Fruit fly (Drosophila melanogaster) whole organism, embryonic: Measurements from ENCODE around the gene CG2104.
A peak's percentile ranks its signal among the peaks of the same experiment; 100 is the strongest.

ENCODE experiments used
- Antp ChIP-seq: fragments of 200-800 bp; sonication (Bioruptor generic); optimal IDR thresholded peaks from 3 replicates; lab custom pipeline; 2016; ENCODE audit warnings: missing biosample characterization, missing genetic modification characterization
- BEAF-32 ChIP-seq: fragments of 200-800 bp; sonication (Bioruptor generic); optimal IDR thresholded peaks from 3 replicates; lab custom pipeline; 2017; ENCODE audit warnings: missing biosample characterization, missing genetic modification characterization, mild to moderate bottlenecking, moderate library complexity, missing genetic modification reagents
- CG10209 ChIP-seq: fragments of 200-800 bp; sonication (Bioruptor generic); optimal IDR thresholded peaks from 3 replicates; lab custom pipeline; 2017; ENCODE audit warnings: missing biosample characterization, mild to moderate bottlenecking, missing genetic modification characterization, missing genetic modification reagents
- CG10462 ChIP-seq: fragments of 200-800 bp; sonication (Bioruptor generic); optimal IDR thresholded peaks from 2 replicates; lab custom pipeline; 2016; ENCODE audit warnings: missing biosample characterization, missing genetic modification characterization
- CG10654 ChIP-seq: fragments of 200-800 bp; sonication (Bioruptor generic); optimal IDR thresholded peaks from 2 replicates; lab custom pipeline; 2016; ENCODE audit warnings: missing biosample characterization, missing genetic modification characterization
- CG12155 ChIP-seq: fragments of 200-800 bp; sonication (Bioruptor generic); optimal IDR thresholded peaks from 3 replicates; lab custom pipeline; 2016; ENCODE audit warnings: missing biosample characterization, missing genetic modification characterization
- CG12391 ChIP-seq: fragments of 200-800 bp; sonication (Bioruptor generic); optimal IDR thresholded peaks from 3 replicates; lab custom pipeline; 2018; ENCODE audit warnings: missing biosample characterization, mild to moderate bottlenecking, missing genetic modification characterization, moderate library complexity
- CG1602 ChIP-seq: fragments of 200-800 bp; sonication (Bioruptor generic); optimal IDR thresholded peaks from 3 replicates; lab custom pipeline; 2016; ENCODE audit warnings: missing biosample characterization, missing genetic modification characterization
- CG17829 ChIP-seq: fragments of 200-800 bp; optimal IDR thresholded peaks from 2 replicates; lab custom pipeline; 2019; ENCODE audit warnings: missing biosample characterization, mild to moderate bottlenecking, missing genetic modification characterization, moderate library complexity
- CG18262 ChIP-seq: fragments of 200-800 bp; optimal IDR thresholded peaks from 3 replicates; lab custom pipeline; 2019; ENCODE audit warnings: missing biosample characterization, mild to moderate bottlenecking, missing genetic modification characterization, moderate library complexity
- CG18599 ChIP-seq: fragments of 200-800 bp; sonication (Bioruptor generic); optimal IDR thresholded peaks from 3 replicates; lab custom pipeline; 2017; ENCODE audit warnings: missing biosample characterization, missing genetic modification characterization, mild to moderate bottlenecking, moderate library complexity, missing genetic modification reagents
- CG2678 ChIP-seq: fragments of 200-800 bp; sonication (Bioruptor generic); optimal IDR thresholded peaks from 3 replicates; lab custom pipeline; 2019; ENCODE audit warnings: missing biosample characterization, mild to moderate bottlenecking, missing genetic modification characterization, moderate library complexity
- CG34224 ChIP-seq: fragments of 200-800 bp; sonication (Bioruptor generic); IDR thresholded peaks from 3 replicates; pipeline ENCODE4 v1.3.6; 2022; ENCODE audit warnings: missing biosample characterization, missing genetic modification characterization; ENCODE audit not compliant: partially characterized antibody
- CG43689 ChIP-seq: fragments of 200-800 bp; sonication (Bioruptor generic); IDR thresholded peaks from 2 replicates; pipeline ENCODE4 v1.3.6; 2022; ENCODE audit warnings: missing biosample characterization, missing genetic modification characterization
- CG4424 ChIP-seq: fragments of 200-800 bp; sonication (Bioruptor generic); optimal IDR thresholded peaks from 3 replicates; lab custom pipeline; 2016; ENCODE audit warnings: missing biosample characterization, missing genetic modification characterization
- CG6689 ChIP-seq: fragments of 200-800 bp; sonication (Bioruptor generic); IDR thresholded peaks from 2 replicates; pipeline ENCODE4 v1.3.6; 2022; ENCODE audit warnings: missing biosample characterization, missing genetic modification characterization
- CG8924 ChIP-seq: fragments of 200-800 bp; optimal IDR thresholded peaks from 3 replicates; lab custom pipeline; 2019; ENCODE audit warnings: missing biosample characterization, mild to moderate bottlenecking, missing genetic modification characterization, moderate library complexity
- CG9437 ChIP-seq: fragments of 200-800 bp; sonication (Bioruptor generic); optimal IDR thresholded peaks from 2 replicates; lab custom pipeline; 2018; ENCODE audit warnings: missing biosample characterization, mild to moderate bottlenecking, missing genetic modification characterization
- CkIIα-i1 ChIP-seq: fragments of 200-800 bp; sonication (Bioruptor generic); IDR thresholded peaks from 2 replicates; pipeline ENCODE4 v1.3.6; 2022; ENCODE audit warnings: missing biosample characterization, missing genetic modification characterization
- D19A ChIP-seq: fragments of 200-800 bp; optimal IDR thresholded peaks from 3 replicates; lab custom pipeline; 2019; ENCODE audit warnings: missing biosample characterization, mild to moderate bottlenecking, missing genetic modification characterization, moderate library complexity
- Dll ChIP-seq: fragments of 200-800 bp; sonication (Bioruptor generic); IDR thresholded peaks from 4 replicates; pipeline ENCODE4 v1.3.6; 2022; ENCODE audit warnings: missing biosample characterization, missing genetic modification characterization; ENCODE audit not compliant: partially characterized antibody
- Fer3 ChIP-seq: fragments of 200-800 bp; sonication (Bioruptor generic); optimal IDR thresholded peaks from 2 replicates; lab custom pipeline; 2018; ENCODE audit warnings: missing biosample characterization, mild to moderate bottlenecking, missing genetic modification characterization, moderate library complexity
- H2.0 ChIP-seq: fragments of 200-800 bp; sonication (Bioruptor generic); IDR thresholded peaks from 2 replicates; pipeline ENCODE4 v1.3.6; 2022; ENCODE audit warnings: missing biosample characterization, missing genetic modification characterization
- Hand ChIP-seq: fragments of 200-800 bp; sonication (Bioruptor generic); optimal IDR thresholded peaks from 2 replicates; lab custom pipeline; 2017; ENCODE audit warnings: mild to moderate bottlenecking, missing biosample characterization, missing genetic modification reagents, missing genetic modification characterization
- Hr3 ChIP-seq: fragments of 200-800 bp; sonication (Bioruptor generic); optimal IDR thresholded peaks from 3 replicates; lab custom pipeline; 2016; ENCODE audit warnings: missing biosample characterization, missing genetic modification characterization
- Lhr ChIP-seq: fragments of 200-800 bp; sonication (Bioruptor generic); optimal IDR thresholded peaks from 3 replicates; lab custom pipeline; 2017; ENCODE audit warnings: mild to moderate bottlenecking, missing biosample characterization, missing genetic modification reagents, missing genetic modification characterization
- Meics ChIP-seq: fragments of 200-800 bp; sonication (Bioruptor generic); optimal IDR thresholded peaks from 2 replicates; lab custom pipeline; 2017; ENCODE audit warnings: missing biosample characterization, mild to moderate bottlenecking, missing genetic modification characterization
- NfI ChIP-seq: fragments of 200-800 bp; sonication (Bioruptor generic); optimal IDR thresholded peaks from 3 replicates; lab custom pipeline; 2018; ENCODE audit warnings: missing biosample characterization, mild to moderate bottlenecking, missing genetic modification characterization, moderate library complexity
- Opbp ChIP-seq: fragments of 200-800 bp; sonication (Bioruptor generic); IDR thresholded peaks from 3 replicates; pipeline ENCODE4 v1.3.6; 2022; ENCODE audit warnings: missing biosample characterization, missing genetic modification characterization; ENCODE audit not compliant: partially characterized antibody
- Sin3A ChIP-seq: fragments of >200 bp; optimal IDR thresholded peaks from 2 replicates; lab custom pipeline; 2018
- Sox102F ChIP-seq: fragments of 200-800 bp; sonication (Bioruptor generic); optimal IDR thresholded peaks from 2 replicates; lab custom pipeline; 2018; ENCODE audit warnings: missing biosample characterization, mild to moderate bottlenecking, missing genetic modification characterization, moderate library complexity
- Sry-δ ChIP-seq: fragments of 200-800 bp; sonication (Bioruptor generic); optimal IDR thresholded peaks from 2 replicates; lab custom pipeline; 2016; ENCODE audit warnings: missing biosample characterization, missing genetic modification characterization
- abd-A ChIP-seq: fragments of 200-800 bp; sonication (Bioruptor generic); optimal IDR thresholded peaks from 3 replicates; lab custom pipeline; 2019; ENCODE audit warnings: missing biosample characterization, mild to moderate bottlenecking, missing genetic modification characterization, moderate library complexity
- cg ChIP-seq: fragments of 200-800 bp; sonication (Bioruptor generic); optimal IDR thresholded peaks from 3 replicates; lab custom pipeline; 2019; ENCODE audit warnings: missing biosample characterization, mild to moderate bottlenecking, missing genetic modification characterization, moderate library complexity
- da ChIP-seq: fragments of 200-800 bp; sonication (Bioruptor generic); optimal IDR thresholded peaks from 2 replicates; lab custom pipeline; 2016; ENCODE audit warnings: missing biosample characterization, missing genetic modification characterization
- fd3F ChIP-seq: fragments of 200-800 bp; sonication (Bioruptor generic); optimal IDR thresholded peaks from 2 replicates; lab custom pipeline; 2018; ENCODE audit warnings: missing biosample characterization, mild to moderate bottlenecking, missing genetic modification characterization, moderate library complexity
- fd96Cb ChIP-seq: fragments of 200-800 bp; sonication (Bioruptor generic); optimal IDR thresholded peaks from 2 replicates; lab custom pipeline; 2018; ENCODE audit warnings: missing biosample characterization, mild to moderate bottlenecking, missing genetic modification characterization, moderate library complexity
- gfzf ChIP-seq: fragments of 200-800 bp; sonication (Bioruptor generic); optimal IDR thresholded peaks from 2 replicates; lab custom pipeline; 2016; ENCODE audit warnings: missing biosample characterization, mild to moderate bottlenecking, missing genetic modification characterization, moderate library complexity
- gsb ChIP-seq: fragments of 200-800 bp; sonication (Bioruptor generic); IDR thresholded peaks from 2 replicates; pipeline ENCODE4 v1.3.6; 2022; ENCODE audit warnings: missing biosample characterization, missing genetic modification characterization
- hb ChIP-seq: fragments of 200-800 bp; sonication (Bioruptor generic); IDR thresholded peaks from 3 replicates; pipeline ENCODE4 v1.3.6; 2022; ENCODE audit warnings: missing biosample characterization, missing genetic modification characterization; ENCODE audit not compliant: partially characterized antibody
- hbn ChIP-seq: fragments of 200-800 bp; sonication (Bioruptor generic); IDR thresholded peaks from 2 replicates; pipeline ENCODE4 v1.3.6; 2022; ENCODE audit warnings: missing biosample characterization, missing genetic modification characterization; ENCODE audit not compliant: partially characterized antibody
- lmd ChIP-seq: fragments of 200-800 bp; sonication (Bioruptor generic); IDR thresholded peaks from 2 replicates; pipeline ENCODE4 v1.3.6; 2022; ENCODE audit warnings: missing biosample characterization, missing genetic modification characterization
- lola ChIP-seq, 3 experiments: fragments of >200 bp in 2 of 3; fragments of 200-800 bp in 1 of 3; sonication (Bioruptor generic) in 1 of 3; optimal IDR thresholded peaks; 2 replicates each; lab custom pipeline; 2017 to 2019; ENCODE audit warnings: missing biosample characterization in 3 of 3, missing genetic modification characterization in 3 of 3, mild to moderate bottlenecking in 1 of 3, moderate library complexity in 1 of 3
- pnt ChIP-seq: fragments of 200-800 bp; sonication (Bioruptor generic); optimal IDR thresholded peaks from 3 replicates; lab custom pipeline; 2016; ENCODE audit warnings: missing biosample characterization, missing genetic modification characterization
- repo ChIP-seq: fragments of 200-800 bp; sonication (Bioruptor generic); optimal IDR thresholded peaks from 2 replicates; lab custom pipeline; 2016; ENCODE audit warnings: missing biosample characterization, missing genetic modification characterization
- so ChIP-seq: fragments of 200-800 bp; sonication (Bioruptor generic); IDR thresholded peaks from 3 replicates; pipeline ENCODE4 v1.3.6; 2022; ENCODE audit warnings: missing biosample characterization, missing genetic modification characterization
- trem ChIP-seq: fragments of 200-800 bp; optimal IDR thresholded peaks from 3 replicates; lab custom pipeline; 2019; ENCODE audit warnings: missing biosample characterization, mild to moderate bottlenecking, missing genetic modification characterization, moderate library complexity
- vnd ChIP-seq: fragments of 200-800 bp; sonication (Bioruptor generic); IDR thresholded peaks from 3 replicates; pipeline ENCODE4 v1.3.6; 2022; ENCODE audit warnings: missing biosample characterization, missing genetic modification characterization; ENCODE audit not compliant: partially characterized antibody

Gene CG2104

DNA sequence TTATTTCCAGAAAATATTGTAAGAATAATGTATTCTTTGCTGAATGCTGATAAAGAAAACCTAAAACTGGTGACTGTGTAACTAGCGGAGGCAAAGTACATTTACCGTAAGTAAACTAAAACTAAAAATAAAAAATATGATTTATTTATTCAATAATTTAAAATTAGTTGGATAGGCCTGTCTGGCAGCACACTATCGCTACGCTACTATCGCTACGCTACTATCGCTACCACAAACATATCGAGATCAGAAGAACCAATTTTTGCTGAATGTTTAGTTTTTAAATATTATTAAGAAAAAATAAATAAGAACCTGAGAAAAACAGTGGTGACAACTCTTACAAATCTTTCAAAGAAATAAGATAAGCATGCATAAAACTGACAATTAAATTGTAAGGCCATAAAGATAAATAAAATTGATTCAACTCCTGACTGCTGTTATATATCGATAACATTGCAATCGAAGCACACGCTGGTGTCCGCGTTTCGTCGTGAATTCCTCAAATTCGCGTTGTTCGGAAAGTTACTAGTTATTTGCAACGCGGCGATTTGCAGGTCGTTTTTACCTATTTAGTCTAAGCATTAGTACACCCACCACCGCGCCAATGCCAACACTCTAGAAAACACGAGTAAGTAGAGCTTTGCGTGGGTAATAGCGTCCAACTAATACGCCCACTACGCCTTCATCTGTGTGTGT is 32.7 kb downstream of the CG2104 start, which contains the start of gene Wdr33 (continued):
- TF ChIP-seq CG6689 (0 out of 2 replicates have a peak, but pooled peaks have one; percentile 4), CG4424 (GFP tag; lab: Kevin White, UChicago) (peak; percentile 48), gfzf (no peak), fd96Cb (tag; lab: Kevin White, UChicago) (peak; percentile 49), CG1602 (peak; percentile 37), Hand (GFP tag; lab: Kevin White, UChicago) (no peak), gsb (no peak), trem (tag; lab: Kevin White, UChicago) (peak; percentile 15), Antp (GFP tag; lab: Kevin White, UChicago) (no peak), BEAF-32 (peak; percentile 82), CG43689 (GFP tag; lab: Robert Waterston, UW) (no peak), CG2678 (tag; lab: Kevin White, UChicago) (peak; percentile 60), lmd (GFP tag; lab: Robert Waterston, UW) (peak; percentile 53), Fer3 (peak; percentile 0), CG10462 (GFP tag; lab: Kevin White, UChicago) (peak; percentile 45), hb (GFP tag; lab: Robert Waterston, UW) (peak; percentile 84), D19A (tag; lab: Kevin White, UChicago) (no peak), Sox102F (GFP tag; lab: Kevin White, UChicago) (no peak), Hr3 (GFP tag; lab: Kevin White, UChicago) (peak; percentile 49), CG10209 (GFP tag; lab: Kevin White, UChicago) (peak; percentile 27), so (no peak), Opbp (GFP tag; lab: Robert Waterston, UW) (peak; percentile 87), CG10654 (GFP tag; lab: Kevin White, UChicago) (peak; percentile 18), CG17829 (tag; lab: Kevin White, UChicago) (peak; percentile 18), cg (peak; percentile 64), abd-A (tag; lab: Kevin White, UChicago) (no peak), repo (GFP tag; lab: Kevin White, UChicago) (no peak), H2.0 (GFP tag; lab: Robert Waterston, UW) (peak; percentile 21; the same call in 1 of the 2 replicates), CG12155 (GFP tag; lab: Kevin White, UChicago) (peak; percentile 83), Meics (GFP tag; lab: Kevin White, UChicago) (peak; percentile 34), Dll (GFP tag; lab: Robert Waterston, UW) (peak; percentile 96), Sry-δ (GFP tag; lab: Kevin White, UChicago) (peak; percentile 16), CG18262 (peak; percentile 36), lola (GFP tag; optimal IDR thresholded peaks at IDR 0.05; lab: Kevin White, UChicago) (peak in 1 of 3 experiments; percentile 56), fd3F (GFP tag; lab: Kevin White, UChicago) (no peak), NfI (peak; percentile 26), CG9437 (GFP tag; lab: Kevin White, UChicago) (peak; percentile 45), CG8924 (tag; lab: Kevin White, UChicago) (peak; percentile 36), CG34224 (GFP tag; lab: Robert Waterston, UW) (peak; percentile 82), CG12391 (peak; percentile 60), Lhr (GFP tag; lab: Kevin White, UChicago) (peak; percentile 20), CkIIα-i1 (GFP tag; lab: Robert Waterston, UW) (no peak), pnt (GFP tag; lab: Kevin White, UChicago) (no peak), vnd (GFP tag; lab: Robert Waterston, UW) (peak; percentile 88), CG18599 (peak; percentile 12), da (GFP tag; lab: Kevin White, UChicago) (no peak), hbn (peak; percentile 90), Sin3A (lab: Kevin White, UChicago) (peak; percentile 60)
